Fruit fly (Drosophila melanogaster): ENCODE measurements around the gene CG33784.

CG33784 gene

dm6 chr3R:10098296-10098675 is 30.6 kb downstream of the CG33784 start:
- TF ChIP-seq topi (GFP tag; optimal IDR thresholded peaks at IDR 0.05) (no peak), CG8632 (GFP tag; optimal IDR thresholded peaks at IDR 0.05) (no peak), OdsH (GFP tag; optimal IDR thresholded peaks at IDR 0.05) (no peak), CG9139 (GFP tag; optimal IDR thresholded peaks at IDR 0.05) (no peak), CG31627 (GFP tag; optimal IDR thresholded peaks at IDR 0.05) (no peak), CG6792 (GFP tag; optimal IDR thresholded peaks at IDR 0.05) (no peak), CG16779 (tag; optimal IDR thresholded peaks at IDR 0.05) (no peak), Sox102F (GFP tag; optimal IDR thresholded peaks at IDR 0.05) (no peak), CG10631 (GFP tag; optimal IDR thresholded peaks at IDR 0.05) (no peak), Blimp-1 (GFP tag; optimal IDR thresholded peaks at IDR 0.05) (no peak), CG34406 (GFP tag; optimal IDR thresholded peaks at IDR 0.05) (no peak), CG32006 (GFP tag; optimal IDR thresholded peaks at IDR 0.05) (no peak), Hr39 (GFP tag; optimal IDR thresholded peaks at IDR 0.05) (no peak)

- TF ChIP-seq CG8119 (GFP tag; IDR thresholded peaks at IDR 0.05) (no peak), Hr4 (GFP tag; optimal IDR thresholded peaks at IDR 0.05) (no peak), eg (GFP tag; IDR thresholded peaks at IDR 0.05) (no peak), Ets96B (tag; optimal IDR thresholded peaks at IDR 0.05) (no peak), OdsH (GFP tag; optimal IDR thresholded peaks at IDR 0.05) (no peak), esn (GFP tag; optimal IDR thresholded peaks at IDR 0.05) (no peak), Blimp-1 (GFP tag; optimal IDR thresholded peaks at IDR 0.05) (no peak), Sox14 (GFP tag; optimal IDR thresholded peaks at IDR 0.05) (peak; percentile 21), vri (GFP tag; optimal IDR thresholded peaks at IDR 0.05) (peak; percentile 62), topi (GFP tag; optimal IDR thresholded peaks at IDR 0.05) (no peak), CG6792 (GFP tag; optimal IDR thresholded peaks at IDR 0.05) (no peak)
Measured at dm6 chr3R:10099401-10099848, 31.7 kb downstream of the CG33784 start.

dm6 chr3R:10100498-10101196 is 32.9 kb downstream of the CG33784 start:
- TF ChIP-seq CG6163 (GFP tag; IDR thresholded peaks at IDR 0.05) (peak; percentile 48; the same call in 1 of the 3 replicates), fkh (GFP tag; optimal IDR thresholded peaks at IDR 0.05) (peak; percentile 30), cyc (GFP tag; optimal IDR thresholded peaks at IDR 0.05) (peak; percentile 11), CG7368 (GFP tag; optimal IDR thresholded peaks at IDR 0.05) (no peak), esn (GFP tag; optimal IDR thresholded peaks at IDR 0.05) (no peak), CG3919 (GFP tag; optimal IDR thresholded peaks at IDR 0.05) (peak; percentile 15), Blimp-1 (GFP tag; optimal IDR thresholded peaks at IDR 0.05) (no peak), eg (GFP tag; IDR thresholded peaks at IDR 0.05) (no peak), Hr38 (GFP tag; optimal IDR thresholded peaks at IDR 0.05) (no peak), Sox14 (GFP tag; optimal IDR thresholded peaks at IDR 0.05) (no peak), achi (GFP tag; optimal IDR thresholded peaks at IDR 0.05) (no peak), CG8632 (GFP tag; optimal IDR thresholded peaks at IDR 0.05) (no peak), Sox15 (GFP tag; optimal IDR thresholded peaks at IDR 0.05) (no peak), CG10669 (GFP tag; optimal IDR thresholded peaks at IDR 0.05) (no peak), CG11762 (GFP tag; optimal IDR thresholded peaks at IDR 0.05; ENCODE audit: insufficient read depth) (no peak), salr (GFP tag; optimal IDR thresholded peaks at IDR 0.05) (no peak), CG32006 (GFP tag; optimal IDR thresholded peaks at IDR 0.05) (no peak)

- TF ChIP-seq CG6276 (GFP tag; optimal IDR thresholded peaks at IDR 0.05) (no peak), CG16779 (tag; optimal IDR thresholded peaks at IDR 0.05) (no peak), CG11294 (GFP tag; IDR thresholded peaks at IDR 0.05) (no peak)
Measured at dm6 chr3R:10106796-10107195, 39.1 kb downstream of the CG33784 start.

Data from whole organism, prepupa.